Fruit fly (Drosophila melanogaster) whole organism, embryonic: Measurements from ENCODE around the gene Prdm13.
A peak's percentile ranks its signal among the peaks of the same experiment; 100 is the strongest.

Source experiments
- Antp ChIP-seq: fragments of 200-800 bp; sonication (Bioruptor generic); optimal IDR thresholded peaks from 3 replicates; lab custom pipeline; 2016; ENCODE audit warnings: missing biosample characterization, missing genetic modification characterization
- Atf3 ChIP-seq: fragments of 200-800 bp; sonication (Bioruptor generic); optimal IDR thresholded peaks from 3 replicates; lab custom pipeline; 2016; ENCODE audit warnings: missing biosample characterization, missing genetic modification characterization
- B-H1 ChIP-seq: fragments of 200-800 bp; sonication (Bioruptor generic); IDR thresholded peaks from 3 replicates; pipeline ENCODE4 v1.3.6; 2022; ENCODE audit warnings: missing biosample characterization, missing genetic modification characterization
- BEAF-32 ChIP-seq: fragments of 200-800 bp; sonication (Bioruptor generic); optimal IDR thresholded peaks from 3 replicates; lab custom pipeline; 2017; ENCODE audit warnings: missing biosample characterization, missing genetic modification characterization, mild to moderate bottlenecking, moderate library complexity, missing genetic modification reagents
- C15 ChIP-seq: fragments of 200-800 bp; sonication (Bioruptor generic); IDR thresholded peaks from 3 replicates; pipeline ENCODE4 v1.3.6; 2022; ENCODE audit warnings: missing biosample characterization, missing genetic modification characterization
- CG12299 ChIP-seq: fragments of 200-800 bp; sonication (Bioruptor generic); optimal IDR thresholded peaks from 2 replicates; lab custom pipeline; 2018; ENCODE audit warnings: missing biosample characterization, mild to moderate bottlenecking, missing genetic modification characterization
- CG12391 ChIP-seq: fragments of 200-800 bp; sonication (Bioruptor generic); optimal IDR thresholded peaks from 3 replicates; lab custom pipeline; 2018; ENCODE audit warnings: missing biosample characterization, mild to moderate bottlenecking, missing genetic modification characterization, moderate library complexity
- CG12659 ChIP-seq: fragments of 200-800 bp; sonication (Bioruptor generic); optimal IDR thresholded peaks from 3 replicates; lab custom pipeline; 2017; ENCODE audit warnings: mild to moderate bottlenecking, missing biosample characterization, missing genetic modification reagents, missing genetic modification characterization
- CG14441 ChIP-seq: fragments of 200-800 bp; sonication (Bioruptor generic); IDR thresholded peaks from 2 replicates; pipeline ENCODE4 v1.3.6; 2022; ENCODE audit warnings: missing biosample characterization, missing genetic modification characterization
- CG14710 ChIP-seq: fragments of 200-800 bp; sonication (Bioruptor generic); optimal IDR thresholded peaks from 3 replicates; lab custom pipeline; 2019; ENCODE audit warnings: missing biosample characterization, mild to moderate bottlenecking, missing genetic modification characterization, moderate library complexity
- CG15696 ChIP-seq: fragments of 200-800 bp; sonication (Bioruptor generic); optimal IDR thresholded peaks from 2 replicates; lab custom pipeline; 2019; ENCODE audit warnings: missing biosample characterization, mild to moderate bottlenecking, missing genetic modification characterization, moderate library complexity
- CG1602 ChIP-seq: fragments of 200-800 bp; sonication (Bioruptor generic); optimal IDR thresholded peaks from 3 replicates; lab custom pipeline; 2016; ENCODE audit warnings: missing biosample characterization, missing genetic modification characterization
- CG17385 ChIP-seq: fragments of 200-800 bp; sonication (Bioruptor generic); optimal IDR thresholded peaks from 3 replicates; lab custom pipeline; 2018; ENCODE audit warnings: missing biosample characterization, mild to moderate bottlenecking, missing genetic modification characterization
- CG2116 ChIP-seq: fragments of 200-800 bp; sonication (Bioruptor generic); optimal IDR thresholded peaks from 3 replicates; lab custom pipeline; 2018; ENCODE audit warnings: missing biosample characterization, mild to moderate bottlenecking, missing genetic modification characterization
- CG3065 ChIP-seq: fragments of 200-800 bp; sonication (Bioruptor generic); optimal IDR thresholded peaks from 2 replicates; lab custom pipeline; 2016; ENCODE audit warnings: missing biosample characterization, missing genetic modification characterization
- CG3163 ChIP-seq: fragments of 200-800 bp; sonication (Bioruptor generic); optimal IDR thresholded peaks from 3 replicates; lab custom pipeline; 2016; ENCODE audit warnings: missing biosample characterization, missing genetic modification characterization
- CG4282 ChIP-seq: fragments of 200-800 bp; sonication (Bioruptor generic); optimal IDR thresholded peaks from 2 replicates; lab custom pipeline; 2016; ENCODE audit warnings: missing biosample characterization, missing genetic modification characterization
- CG4730 ChIP-seq: fragments of 200-800 bp; sonication (Bioruptor generic); IDR thresholded peaks from 2 replicates; pipeline ENCODE4 v1.3.6; 2022; ENCODE audit warnings: missing biosample characterization, missing genetic modification characterization
- CG6689 ChIP-seq: fragments of 200-800 bp; sonication (Bioruptor generic); IDR thresholded peaks from 2 replicates; pipeline ENCODE4 v1.3.6; 2022; ENCODE audit warnings: missing biosample characterization, missing genetic modification characterization
- CG9797 ChIP-seq: fragments of 200-800 bp; sonication (Bioruptor generic); optimal IDR thresholded peaks from 3 replicates; lab custom pipeline; 2018; ENCODE audit warnings: missing biosample characterization, mild to moderate bottlenecking, missing genetic modification characterization
- CTCF ChIP-seq: fragments of 200-800 bp; sonication (Bioruptor generic); optimal IDR thresholded peaks from 2 replicates; lab custom pipeline; 2017; ENCODE audit warnings: missing biosample characterization, mild to moderate bottlenecking, missing genetic modification characterization, moderate library complexity
- Chrac-16 ChIP-seq: fragments of 200-800 bp; sonication (Bioruptor generic); optimal IDR thresholded peaks from 3 replicates; lab custom pipeline; 2016; ENCODE audit warnings: missing biosample characterization, missing genetic modification characterization
- CoRest ChIP-seq: fragments of 200-800 bp; sonication (Bioruptor generic); optimal IDR thresholded peaks from 3 replicates; lab custom pipeline; 2018; ENCODE audit warnings: missing biosample characterization, mild to moderate bottlenecking, missing genetic modification characterization, moderate library complexity
- Dbx ChIP-seq: fragments of 200-800 bp; sonication (Bioruptor generic); IDR thresholded peaks from 3 replicates; pipeline ENCODE4 v1.3.6; 2022; ENCODE audit warnings: missing biosample characterization, missing genetic modification characterization
- Dll ChIP-seq: fragments of 200-800 bp; sonication (Bioruptor generic); IDR thresholded peaks from 4 replicates; pipeline ENCODE4 v1.3.6; 2022; ENCODE audit warnings: missing biosample characterization, missing genetic modification characterization; ENCODE audit not compliant: partially characterized antibody
- E2f2 ChIP-seq: fragments of 200-800 bp; sonication (Bioruptor generic); IDR thresholded peaks from 2 replicates; pipeline ENCODE4 v1.3.6; 2022; ENCODE audit warnings: missing biosample characterization, missing genetic modification characterization
- Fer1 ChIP-seq: fragments of 200-800 bp; sonication (Bioruptor generic); optimal IDR thresholded peaks from 2 replicates; lab custom pipeline; 2017; ENCODE audit warnings: missing biosample characterization, mild to moderate bottlenecking, missing genetic modification characterization
- Hmr ChIP-seq: fragments of 200-800 bp; sonication (Bioruptor generic); optimal IDR thresholded peaks from 3 replicates; lab custom pipeline; 2017; ENCODE audit warnings: mild to moderate bottlenecking, missing biosample characterization, missing genetic modification reagents, missing genetic modification characterization
- Hr3 ChIP-seq: fragments of 200-800 bp; sonication (Bioruptor generic); optimal IDR thresholded peaks from 3 replicates; lab custom pipeline; 2016; ENCODE audit warnings: missing biosample characterization, missing genetic modification characterization
- Hr78 ChIP-seq, 2 experiments: fragments of 200-800 bp in 1 of 2; fragments of >200 bp in 1 of 2; sonication (Bioruptor generic) in 1 of 2; optimal IDR thresholded peaks; 2 replicates each; lab custom pipeline; 2017 to 2019; ENCODE audit warnings: missing biosample characterization in 2 of 2, missing genetic modification characterization in 2 of 2, mild to moderate bottlenecking in 1 of 2, moderate library complexity in 1 of 2
- NfI ChIP-seq: fragments of 200-800 bp; sonication (Bioruptor generic); optimal IDR thresholded peaks from 3 replicates; lab custom pipeline; 2018; ENCODE audit warnings: missing biosample characterization, mild to moderate bottlenecking, missing genetic modification characterization, moderate library complexity
- Oaz ChIP-seq: fragments of 200-800 bp; sonication (Bioruptor generic); IDR thresholded peaks from 2 replicates; pipeline ENCODE4 v1.3.6; 2022; ENCODE audit warnings: missing biosample characterization, missing genetic modification characterization
- Oli ChIP-seq: fragments of 200-800 bp; sonication (Bioruptor generic); optimal IDR thresholded peaks from 2 replicates; lab custom pipeline; 2018; ENCODE audit warnings: missing biosample characterization, mild to moderate bottlenecking, missing genetic modification characterization, moderate library complexity
- PHDP ChIP-seq: fragments of 200-800 bp; sonication (Bioruptor generic); optimal IDR thresholded peaks from 3 replicates; lab custom pipeline; 2018; ENCODE audit warnings: missing biosample characterization, mild to moderate bottlenecking, missing genetic modification characterization, moderate library complexity
- abd-A ChIP-seq: fragments of 200-800 bp; sonication (Bioruptor generic); optimal IDR thresholded peaks from 3 replicates; lab custom pipeline; 2019; ENCODE audit warnings: missing biosample characterization, mild to moderate bottlenecking, missing genetic modification characterization, moderate library complexity
- cato ChIP-seq: fragments of 200-800 bp; sonication (Bioruptor generic); optimal IDR thresholded peaks from 2 replicates; lab custom pipeline; 2016; ENCODE audit warnings: missing biosample characterization, missing genetic modification characterization, borderline replicate concordance
- chif ChIP-seq, 2 experiments: fragments of 200-800 bp; sonication (Bioruptor generic); optimal IDR thresholded peaks; 3 replicates each; lab custom pipeline; 2016; ENCODE audit warnings: missing biosample characterization in 2 of 2, missing genetic modification characterization in 2 of 2
- dysf ChIP-seq: fragments of 200-800 bp; sonication (Bioruptor generic); IDR thresholded peaks from 3 replicates; pipeline ENCODE4 v1.3.6; 2022; ENCODE audit warnings: missing biosample characterization, missing genetic modification characterization
- gem ChIP-seq: fragments of 200-800 bp; sonication (Bioruptor generic); optimal IDR thresholded peaks from 2 replicates; lab custom pipeline; 2019; ENCODE audit warnings: missing biosample characterization, mild to moderate bottlenecking, missing genetic modification characterization, moderate library complexity
- hb ChIP-seq: fragments of 200-800 bp; sonication (Bioruptor generic); IDR thresholded peaks from 3 replicates; pipeline ENCODE4 v1.3.6; 2022; ENCODE audit warnings: missing biosample characterization, missing genetic modification characterization; ENCODE audit not compliant: partially characterized antibody
- lmd ChIP-seq: fragments of 200-800 bp; sonication (Bioruptor generic); IDR thresholded peaks from 2 replicates; pipeline ENCODE4 v1.3.6; 2022; ENCODE audit warnings: missing biosample characterization, missing genetic modification characterization
- nerfin-1 ChIP-seq: fragments of 200-800 bp; sonication (Bioruptor generic); optimal IDR thresholded peaks from 3 replicates; lab custom pipeline; 2019; ENCODE audit warnings: missing biosample characterization, mild to moderate bottlenecking, missing genetic modification characterization, moderate library complexity
- nmo ChIP-seq: fragments of 200-800 bp; sonication (Bioruptor generic); optimal IDR thresholded peaks from 2 replicates; lab custom pipeline; 2018; ENCODE audit warnings: missing biosample characterization, mild to moderate bottlenecking, missing genetic modification characterization, moderate library complexity
- sim ChIP-seq: fragments of 200-800 bp; sonication (Bioruptor generic); IDR thresholded peaks from 2 replicates; pipeline ENCODE4 v1.3.6; 2022; ENCODE audit warnings: missing biosample characterization, missing genetic modification characterization
- sisA ChIP-seq: fragments of 200-800 bp; sonication (Bioruptor generic); IDR thresholded peaks from 2 replicates; pipeline ENCODE4 v1.3.6; 2022; ENCODE audit warnings: missing biosample characterization, missing genetic modification characterization
- stc ChIP-seq: fragments of 200-800 bp; sonication (Bioruptor generic); IDR thresholded peaks from 2 replicates; pipeline ENCODE4 v1.3.6; 2022; ENCODE audit warnings: missing biosample characterization, missing genetic modification characterization
- tap ChIP-seq: fragments of 200-800 bp; optimal IDR thresholded peaks from 3 replicates; lab custom pipeline; 2019; ENCODE audit warnings: missing biosample characterization, mild to moderate bottlenecking, missing genetic modification characterization, moderate library complexity
- vfl ChIP-seq: fragments of 200-800 bp; sonication (Bioruptor generic); optimal IDR thresholded peaks from 2 replicates; lab custom pipeline; 2016; ENCODE audit warnings: missing biosample characterization, missing genetic modification characterization
- zfh2 ChIP-seq: fragments of 200-800 bp; sonication (Bioruptor generic); optimal IDR thresholded peaks from 2 replicates; lab custom pipeline; 2016; ENCODE audit warnings: missing biosample characterization, missing genetic modification characterization

The Prdm13 gene

dm6 chr3L:6157327-6158032 lies 5.4 kb upstream of the Prdm13 start, which contains the start of gene CG13297 (continued):
- TF ChIP-seq Hr78 (GFP tag; optimal IDR thresholded peaks at IDR 0.05; lab: Kevin White, UChicago) (peak in 1 of 2 experiments; percentile 76), Hmr (GFP tag; lab: Kevin White, UChicago) (peak; percentile 6), stc (GFP tag; lab: Robert Waterston, UW) (peak; percentile 53; the same call in 1 of the 2 replicates), CoRest (tag; lab: Kevin White, UChicago) (peak; percentile 69), CG12299 (peak; percentile 12), Dll (GFP tag; lab: Robert Waterston, UW) (no peak), abd-A (tag; lab: Kevin White, UChicago) (peak; percentile 88), Oaz (GFP tag; lab: Robert Waterston, UW) (no peak), CG17385 (GFP tag; lab: Kevin White, UChicago) (peak; percentile 20), CG1602 (peak; percentile 13), CG12391 (tag; lab: Kevin White, UChicago) (peak; percentile 44), NfI (peak; percentile 43), CG15696 (tag; lab: Kevin White, UChicago) (no peak), C15 (GFP tag; lab: Robert Waterston, UW) (no peak), gem (peak; percentile 74), zfh2 (GFP tag; lab: Kevin White, UChicago) (no peak), CG9797 (GFP tag; lab: Kevin White, UChicago) (no peak), CG2116 (no peak), B-H1 (GFP tag; lab: Robert Waterston, UW) (peak; percentile 48; the same call in 2 of the 3 replicates), BEAF-32 (GFP tag; lab: Kevin White, UChicago) (no peak), Chrac-16 (GFP tag; lab: Kevin White, UChicago) (no peak), nerfin-1 (tag; lab: Kevin White, UChicago) (peak; percentile 64), CG3163 (GFP tag; lab: Kevin White, UChicago) (no peak), cato (GFP tag; lab: Kevin White, UChicago) (peak; percentile 1), nmo (GFP tag; lab: Kevin White, UChicago) (peak; percentile 66), E2f2 (0 out of 2 replicates have a peak, but pooled peaks have one; percentile 10), dysf (GFP tag; lab: Robert Waterston, UW) (peak; percentile 57; the same call in 2 of the 3 replicates), chif (GFP tag; optimal IDR thresholded peaks at IDR 0.05; lab: Kevin White, UChicago) (peak in 1 of 2 experiments; percentile 8), CTCF (GFP tag; lab: Kevin White, UChicago) (no peak), CG6689 (peak; percentile 66), Oli (tag; lab: Kevin White, UChicago) (peak; percentile 76), sim (no peak), Atf3 (GFP tag; lab: Kevin White, UChicago) (no peak), lmd (GFP tag; lab: Robert Waterston, UW) (peak; percentile 50; the same call in 1 of the 2 replicates), hb (GFP tag; lab: Robert Waterston, UW) (no peak), tap (tag; lab: Kevin White, UChicago) (peak; percentile 49), CG4730 (peak; percentile 40; the same call in 1 of the 2 replicates), PHDP (peak; percentile 40), Dbx (GFP tag; lab: Robert Waterston, UW) (no peak), CG4282 (GFP tag; lab: Kevin White, UChicago) (no peak), CG14710 (peak; percentile 8), CG14441 (GFP tag; lab: Robert Waterston, UW) (peak; percentile 60), CG3065 (no peak), Antp (GFP tag; lab: Kevin White, UChicago) (no peak), vfl (GFP tag; lab: Kevin White, UChicago) (no peak), sisA (GFP tag; lab: Robert Waterston, UW) (peak; percentile 55), CG12659 (GFP tag; lab: Kevin White, UChicago) (peak; percentile 27), Hr3 (GFP tag; lab: Kevin White, UChicago) (peak; percentile 10), Fer1 (GFP tag; lab: Kevin White, UChicago) (peak; percentile 38)
